Fruit fly (Drosophila melanogaster) whole organism, embryonic: Measurements from ENCODE around the gene Hecw.

ENCODE experiments used
- Abd-B ChIP-seq: fragments of 200-800 bp; sonication (Bioruptor generic); optimal IDR thresholded peaks from 2 replicates; lab custom pipeline; 2018; ENCODE audit warnings: missing biosample characterization, mild to moderate bottlenecking, missing genetic modification characterization, moderate library complexity
- Asciz ChIP-seq: fragments of 200-800 bp; sonication (Bioruptor generic); optimal IDR thresholded peaks from 2 replicates; lab custom pipeline; 2017; ENCODE audit warnings: missing biosample characterization, mild to moderate bottlenecking, missing genetic modification characterization, missing genetic modification reagents
- Bdp1 ChIP-seq: fragments of 200-800 bp; sonication (Bioruptor generic); optimal IDR thresholded peaks from 3 replicates; lab custom pipeline; 2016; ENCODE audit warnings: missing biosample characterization, missing genetic modification characterization
- BtbVII ChIP-seq: fragments of 200-800 bp; sonication (Bioruptor generic); optimal IDR thresholded peaks from 3 replicates; lab custom pipeline; 2017; ENCODE audit warnings: missing biosample characterization, mild to moderate bottlenecking, missing genetic modification characterization
- CG10267 ChIP-seq: fragments of 200-800 bp; sonication (Bioruptor generic); optimal IDR thresholded peaks from 2 replicates; lab custom pipeline; 2018; ENCODE audit warnings: missing biosample characterization, mild to moderate bottlenecking, missing genetic modification characterization, moderate library complexity
- CG10366 ChIP-seq: fragments of 200-800 bp; sonication (Bioruptor generic); IDR thresholded peaks from 2 replicates; pipeline ENCODE4 v1.3.6; 2022; ENCODE audit warnings: missing biosample characterization, missing genetic modification characterization
- CG12219 ChIP-seq: fragments of 200-800 bp; sonication (Bioruptor generic); optimal IDR thresholded peaks from 3 replicates; lab custom pipeline; 2018; ENCODE audit warnings: missing biosample characterization, mild to moderate bottlenecking, missing genetic modification characterization
- CG13624 ChIP-seq: fragments of 200-800 bp; sonication (Bioruptor generic); optimal IDR thresholded peaks from 2 replicates; lab custom pipeline; 2016; ENCODE audit warnings: missing biosample characterization, missing genetic modification characterization
- CG15011 ChIP-seq: fragments of 200-800 bp; sonication (Bioruptor generic); optimal IDR thresholded peaks from 3 replicates; lab custom pipeline; 2018; ENCODE audit warnings: missing biosample characterization, mild to moderate bottlenecking, missing genetic modification characterization
- CG1529 ChIP-seq: fragments of 200-800 bp; sonication (Bioruptor generic); optimal IDR thresholded peaks from 3 replicates; lab custom pipeline; 2018; ENCODE audit warnings: missing biosample characterization, missing genetic modification characterization
- CG16813 ChIP-seq: fragments of 200-800 bp; sonication (Bioruptor generic); IDR thresholded peaks from 3 replicates; pipeline ENCODE4 v1.3.6; 2022; ENCODE audit warnings: missing biosample characterization, missing genetic modification characterization; ENCODE audit not compliant: partially characterized antibody
- CG2202 ChIP-seq: fragments of 200-800 bp; sonication (Bioruptor generic); optimal IDR thresholded peaks from 2 replicates; lab custom pipeline; 2018; ENCODE audit warnings: missing biosample characterization, mild to moderate bottlenecking, missing genetic modification characterization
- CG32532 ChIP-seq: fragments of 200-800 bp; sonication (Bioruptor generic); IDR thresholded peaks from 2 replicates; pipeline ENCODE4 v1.3.6; 2022; ENCODE audit warnings: missing biosample characterization, missing genetic modification characterization
- CG5180 ChIP-seq: fragments of 200-800 bp; sonication (Bioruptor generic); optimal IDR thresholded peaks from 3 replicates; lab custom pipeline; 2017; ENCODE audit warnings: missing biosample characterization, missing genetic modification characterization, mild to moderate bottlenecking, moderate library complexity, missing genetic modification reagents
- CG6654 ChIP-seq: fragments of 200-800 bp; sonication (Bioruptor generic); optimal IDR thresholded peaks from 2 replicates; lab custom pipeline; 2017; ENCODE audit warnings: missing biosample characterization, mild to moderate bottlenecking, missing genetic modification characterization
- CG7963 ChIP-seq: fragments of 200-800 bp; sonication (Bioruptor generic); IDR thresholded peaks from 3 replicates; pipeline ENCODE4 v1.3.6; 2022; ENCODE audit warnings: missing biosample characterization, missing genetic modification characterization; ENCODE audit not compliant: partially characterized antibody
- CG9215 ChIP-seq: fragments of 200-800 bp; sonication (Bioruptor generic); IDR thresholded peaks from 2 replicates; pipeline ENCODE4 v1.3.6; 2022; ENCODE audit warnings: missing biosample characterization, missing genetic modification characterization
- CG9817 ChIP-seq: fragments of 200-800 bp; sonication (Bioruptor generic); optimal IDR thresholded peaks from 2 replicates; lab custom pipeline; 2018; ENCODE audit warnings: missing biosample characterization, mild to moderate bottlenecking, missing genetic modification characterization, moderate library complexity
- Dip3 ChIP-seq: fragments of 200-800 bp; sonication (Bioruptor generic); optimal IDR thresholded peaks from 3 replicates; lab custom pipeline; 2016; ENCODE audit warnings: missing biosample characterization, missing genetic modification characterization
- Dp ChIP-seq: fragments of 200-800 bp; sonication (Bioruptor generic); optimal IDR thresholded peaks from 2 replicates; lab custom pipeline; 2018; ENCODE audit warnings: missing biosample characterization, mild to moderate bottlenecking, missing genetic modification characterization, moderate library complexity
- Ets65A ChIP-seq: fragments of 200-800 bp; sonication (Bioruptor generic); peaks from one replicate; lab custom pipeline; 2016; ENCODE audit warnings: missing biosample characterization, missing genetic modification characterization
- Fer1 ChIP-seq: fragments of 200-800 bp; sonication (Bioruptor generic); optimal IDR thresholded peaks from 2 replicates; lab custom pipeline; 2017; ENCODE audit warnings: missing biosample characterization, mild to moderate bottlenecking, missing genetic modification characterization
- MESR4 ChIP-seq: fragments of 200-800 bp; sonication (Bioruptor generic); optimal IDR thresholded peaks from 2 replicates; lab custom pipeline; 2018; ENCODE audit warnings: missing biosample characterization, mild to moderate bottlenecking, missing genetic modification characterization, moderate library complexity
- Med ChIP-seq: fragments of 200-800 bp; sonication (Bioruptor generic); peaks from one replicate; lab custom pipeline; 2016; ENCODE audit warnings: missing biosample characterization, missing genetic modification characterization, mild to moderate bottlenecking, inconsistent platforms, moderate library complexity
- NFAT ChIP-seq: fragments of 200-800 bp; sonication (Bioruptor generic); IDR thresholded peaks from 2 replicates; pipeline ENCODE4 v1.3.6; 2022; ENCODE audit warnings: missing biosample characterization, missing genetic modification characterization
- Poxn ChIP-seq: fragments of 200-800 bp; sonication (Bioruptor generic); IDR thresholded peaks from 2 replicates; pipeline ENCODE4 v1.3.6; 2022; ENCODE audit warnings: missing biosample characterization, missing genetic modification characterization
- Rfx ChIP-seq: fragments of 200-800 bp; sonication (Bioruptor generic); IDR thresholded peaks from 2 replicates; pipeline ENCODE4 v1.3.6; 2022; ENCODE audit warnings: missing biosample characterization, missing genetic modification characterization
- ab ChIP-seq: fragments of 200-800 bp; sonication (Bioruptor generic); optimal IDR thresholded peaks from 2 replicates; lab custom pipeline; 2016; ENCODE audit warnings: missing biosample characterization, missing genetic modification characterization
- ato ChIP-seq: fragments of 200-800 bp; sonication (Bioruptor generic); IDR thresholded peaks from 2 replicates; pipeline ENCODE4 v1.3.6; 2022; ENCODE audit warnings: missing biosample characterization, missing genetic modification characterization; ENCODE audit not compliant: partially characterized antibody
- bbx ChIP-seq: fragments of 200-800 bp; sonication (Bioruptor generic); IDR thresholded peaks from 2 replicates; pipeline ENCODE4 v1.3.6; 2022; ENCODE audit warnings: missing biosample characterization, missing genetic modification characterization; ENCODE audit not compliant: partially characterized antibody
- chinmo ChIP-seq: fragments of 200-800 bp; sonication (Bioruptor generic); IDR thresholded peaks from 4 replicates; pipeline ENCODE4 v1.3.6; 2022; ENCODE audit warnings: missing biosample characterization, missing genetic modification characterization; ENCODE audit not compliant: partially characterized antibody
- dimm ChIP-seq: fragments of 200-800 bp; sonication (Bioruptor generic); IDR thresholded peaks from 2 replicates; pipeline ENCODE4 v1.3.6; 2022; ENCODE audit warnings: missing biosample characterization, missing genetic modification characterization
- fd96Cb ChIP-seq: fragments of 200-800 bp; sonication (Bioruptor generic); optimal IDR thresholded peaks from 2 replicates; lab custom pipeline; 2018; ENCODE audit warnings: missing biosample characterization, mild to moderate bottlenecking, missing genetic modification characterization, moderate library complexity
- gfzf ChIP-seq: fragments of 200-800 bp; sonication (Bioruptor generic); optimal IDR thresholded peaks from 2 replicates; lab custom pipeline; 2016; ENCODE audit warnings: missing biosample characterization, mild to moderate bottlenecking, missing genetic modification characterization, moderate library complexity
- gro ChIP-seq: fragments of 200-800 bp; sonication (Bioruptor generic); optimal IDR thresholded peaks from 2 replicates; lab custom pipeline; 2016; ENCODE audit warnings: missing biosample characterization, missing genetic modification characterization
- hth ChIP-seq: fragments of >200 bp; optimal IDR thresholded peaks from 2 replicates; lab custom pipeline; 2017; ENCODE audit warnings: inconsistent platforms
- insv ChIP-seq, 2 experiments: fragments of 200-800 bp; sonication (Bioruptor generic); optimal IDR thresholded peaks; 3 replicates each; lab custom pipeline; 2016 to 2018; ENCODE audit warnings: missing biosample characterization in 2 of 2, missing genetic modification characterization in 2 of 2
- inv ChIP-seq: fragments of 200-800 bp; sonication (Bioruptor generic); IDR thresholded peaks from 2 replicates; pipeline ENCODE4 v1.3.6; 2022; ENCODE audit warnings: missing biosample characterization, missing genetic modification characterization; ENCODE audit not compliant: partially characterized antibody
- jigr1 ChIP-seq: fragments of 200-800 bp; sonication (Bioruptor generic); IDR thresholded peaks from 3 replicates; pipeline ENCODE4 v1.3.6; 2022; ENCODE audit warnings: missing biosample characterization, missing genetic modification characterization
- lbe ChIP-seq: fragments of 200-800 bp; sonication (Bioruptor generic); optimal IDR thresholded peaks from 2 replicates; lab custom pipeline; 2016; ENCODE audit warnings: missing biosample characterization, mild to moderate bottlenecking, missing genetic modification characterization
- mld ChIP-seq: fragments of 200-800 bp; sonication (Bioruptor generic); IDR thresholded peaks from 3 replicates; pipeline ENCODE4 v1.3.6; 2022; ENCODE audit warnings: missing biosample characterization, missing genetic modification characterization; ENCODE audit not compliant: partially characterized antibody
- nerfin-2 ChIP-seq: fragments of 200-800 bp; sonication (Bioruptor generic); IDR thresholded peaks from 2 replicates; pipeline ENCODE4 v1.3.6; 2022; ENCODE audit warnings: missing biosample characterization, missing genetic modification characterization; ENCODE audit not compliant: partially characterized antibody
- pfk ChIP-seq: fragments of 200-800 bp; sonication (Bioruptor generic); optimal IDR thresholded peaks from 2 replicates; lab custom pipeline; 2018; ENCODE audit warnings: missing biosample characterization, mild to moderate bottlenecking, missing genetic modification characterization, moderate library complexity
- pita ChIP-seq: fragments of 200-800 bp; sonication (Bioruptor generic); optimal IDR thresholded peaks from 2 replicates; lab custom pipeline; 2017; ENCODE audit warnings: missing biosample characterization, mild to moderate bottlenecking, missing genetic modification characterization
- prd ChIP-seq, 3 experiments: fragments of >200 bp in 2 of 3; fragments of 200-800 bp in 1 of 3; sonication (Bioruptor generic) in 1 of 3; optimal IDR thresholded peaks in 2 of 3; IDR thresholded peaks in 1 of 3; 2 replicates in 2 of 3; 3 replicates in 1 of 3; pipeline versions ENCODE4 v1.3.6 to Lab custom; 2017 to 2022; ENCODE audit warnings: missing biosample characterization in 1 of 3, missing genetic modification characterization in 1 of 3
- pzg ChIP-seq: fragments of 200-800 bp; sonication (Bioruptor generic); optimal IDR thresholded peaks from 3 replicates; lab custom pipeline; 2018; ENCODE audit warnings: missing biosample characterization, mild to moderate bottlenecking, missing genetic modification characterization, moderate library complexity
- shn ChIP-seq: fragments of 200-800 bp; sonication (Bioruptor generic); optimal IDR thresholded peaks from 3 replicates; lab custom pipeline; 2016; ENCODE audit warnings: missing biosample characterization, missing genetic modification characterization
- sna ChIP-seq: fragments of 200-800 bp; sonication (Bioruptor generic); IDR thresholded peaks from 2 replicates; pipeline ENCODE4 v1.3.6; 2022; ENCODE audit warnings: missing biosample characterization, missing genetic modification characterization; ENCODE audit not compliant: partially characterized antibody
- trem ChIP-seq: fragments of 200-800 bp; optimal IDR thresholded peaks from 3 replicates; lab custom pipeline; 2019; ENCODE audit warnings: missing biosample characterization, mild to moderate bottlenecking, missing genetic modification characterization, moderate library complexity

Gene Hecw

DNA sequence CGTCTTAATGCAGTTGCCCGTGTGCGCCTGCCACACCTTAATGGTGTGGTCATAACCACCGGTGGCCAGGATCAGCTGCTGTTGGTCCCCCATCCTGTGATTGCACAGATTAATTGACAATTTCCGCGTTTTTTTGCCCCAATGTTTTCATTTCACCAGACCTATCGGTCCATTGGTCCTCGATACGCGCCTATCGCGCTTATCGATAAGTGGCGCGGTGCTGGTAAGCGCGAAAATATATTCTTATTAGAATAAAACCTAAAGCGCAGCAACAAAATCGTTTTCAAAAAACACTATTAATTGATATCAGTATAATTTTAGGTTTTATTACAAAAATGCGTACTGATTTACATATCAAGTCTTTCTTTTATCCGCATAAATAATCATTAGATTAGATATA is 3.0 kb upstream of the Hecw start, which contains the start of gene Lst8 (continued):
- TF ChIP-seq bbx (GFP tag; lab: Robert Waterston, UW), result peak; percentile 69
- TF ChIP-seq pfk (GFP tag; lab: Kevin White, UChicago), result no peak
- no peak for TF ChIP-seq fd96Cb (tag; lab: Kevin White, UChicago)
- TF ChIP-seq nerfin-2 (GFP tag; lab: Robert Waterston, UW), result peak; percentile 57; the same call in 1 of the 2 replicates
- TF ChIP-seq pita (GFP tag; lab: Kevin White, UChicago), result no peak
- TF ChIP-seq CG2202, result no peak
- no peak for TF ChIP-seq prd (optimal IDR thresholded peaks at IDR 0.05; lab: Kevin White, UChicago)
- TF ChIP-seq prd (GFP tag; IDR thresholded peaks at IDR 0.05; lab: Robert Waterston, UW), result no peak
- TF ChIP-seq gro (GFP tag; lab: Kevin White, UChicago), result no peak
- TF ChIP-seq NFAT (GFP tag; lab: Robert Waterston, UW), result no peak
- TF ChIP-seq CG9215, result no peak
- TF ChIP-seq sna, result peak; percentile 71
- TF ChIP-seq trem, result peak; percentile 29
- peak; percentile 89 for TF ChIP-seq CG10267 (tag; lab: Kevin White, UChicago)
- no peak for TF ChIP-seq hth (lab: Kevin White, UChicago)
- no peak for TF ChIP-seq CG1529 (GFP tag; lab: Kevin White, UChicago)
- TF ChIP-seq CG9817 (tag; lab: Kevin White, UChicago), result no peak
- peak; percentile 8 for TF ChIP-seq lbe (GFP tag; lab: Kevin White, UChicago)
- TF ChIP-seq MESR4 (GFP tag; lab: Kevin White, UChicago), result peak; percentile 48
- peak; percentile 60 to 92 for TF ChIP-seq insv (GFP tag; optimal IDR thresholded peaks at IDR 0.05; lab: Kevin White, UChicago)
- no peak for TF ChIP-seq CG12219 (GFP tag; lab: Kevin White, UChicago)
- 0 out of 4 replicates have a peak, but pooled peaks have one; percentile 47 for TF ChIP-seq chinmo (GFP tag; lab: Robert Waterston, UW)
- peak; percentile 51; the same call in 1 of the 2 replicates for TF ChIP-seq ato (GFP tag; lab: Robert Waterston, UW)
- TF ChIP-seq Asciz (GFP tag; lab: Kevin White, UChicago), result no peak
- no peak for TF ChIP-seq CG5180 (GFP tag; lab: Kevin White, UChicago)
- TF ChIP-seq jigr1 (GFP tag; lab: Robert Waterston, UW), result no peak
- peak; percentile 68 for TF ChIP-seq CG7963 (GFP tag; lab: Robert Waterston, UW)
- TF ChIP-seq Abd-B (GFP tag; lab: Kevin White, UChicago), result no peak
- peak; percentile 2 for TF ChIP-seq Fer1 (GFP tag; lab: Kevin White, UChicago)
- no peak for TF ChIP-seq Poxn (GFP tag; lab: Robert Waterston, UW)
- peak; percentile 84 for TF ChIP-seq Ets65A (GFP tag; lab: Kevin White, UChicago)
- TF ChIP-seq Dp (GFP tag; lab: Kevin White, UChicago), result peak; percentile 78
- TF ChIP-seq inv (GFP tag; lab: Robert Waterston, UW), result 0 out of 2 replicates have a peak, but pooled peaks have one; percentile 11
- no peak for TF ChIP-seq dimm
- TF ChIP-seq BtbVII (GFP tag; lab: Kevin White, UChicago), result no peak
- TF ChIP-seq Rfx, result peak; percentile 39; the same call in 1 of the 2 replicates
- TF ChIP-seq Dip3 (GFP tag; lab: Kevin White, UChicago), result no peak
- no peak for TF ChIP-seq ab (GFP tag; lab: Kevin White, UChicago)
- TF ChIP-seq CG6654 (GFP tag; lab: Kevin White, UChicago), result no peak
- TF ChIP-seq CG15011 (GFP tag; lab: Kevin White, UChicago), result no peak
- peak; percentile 45 for TF ChIP-seq pzg (GFP tag; lab: Kevin White, UChicago)
- TF ChIP-seq CG32532, result no peak
- TF ChIP-seq Med (GFP tag; lab: Kevin White, UChicago), result peak; percentile 50
- TF ChIP-seq CG10366 (GFP tag; lab: Robert Waterston, UW), result no peak
- TF ChIP-seq CG13624 (GFP tag; lab: Kevin White, UChicago), result no peak
- 0 out of 3 replicates have a peak, but pooled peaks have one; percentile 46 for TF ChIP-seq mld (GFP tag; lab: Robert Waterston, UW)
- TF ChIP-seq Bdp1 (GFP tag; lab: Kevin White, UChicago), result no peak
- no peak for TF ChIP-seq shn
- TF ChIP-seq CG16813, result peak; percentile 64
- TF ChIP-seq gfzf, result peak; percentile 5
